Worm (Caenorhabditis elegans): Measurements from ENCODE around the gene kqt-3.

kqt-3 gene

DNA sequence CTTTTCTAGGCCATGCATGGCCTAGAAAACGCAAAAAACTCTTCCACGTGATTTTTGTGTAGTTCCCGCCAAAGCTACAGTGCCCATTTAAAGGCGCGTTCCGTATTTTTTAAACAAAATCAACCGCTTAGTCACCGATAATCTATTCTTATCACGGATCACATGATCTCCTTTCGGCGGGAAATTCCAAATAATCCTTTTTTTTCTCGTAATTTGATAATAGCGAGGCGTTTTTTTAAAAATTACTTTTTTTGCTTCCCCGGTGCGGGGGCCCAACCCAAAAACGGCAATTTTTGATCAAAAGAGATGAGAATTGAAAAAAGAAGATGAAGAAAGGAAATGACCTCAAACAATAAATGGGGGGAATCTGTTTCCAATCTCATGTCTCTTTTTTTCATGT, 54.9 kb downstream of the kqt-3 start:
- TF ChIP-seq lsy-2 (tag; optimal IDR thresholded peaks at IDR 0.05) (no peak), unc-39 (tag; optimal IDR thresholded peaks at IDR 0.05) (no peak)

- TF ChIP-seq hlh-1 (tag; optimal IDR thresholded peaks at IDR 0.05) = no peak
Observed at ce11 chrII:13752016-13752415, 55.9 kb downstream of the kqt-3 start, which contains the start of gene arrd-14. Gene arrd-14, plus strand, starts transcription at chrII:13752316.

- TF ChIP-seq nhr-12 (tag; optimal IDR thresholded peaks at IDR 0.05) = no peak
- TF ChIP-seq sem-2 (GFP tag; optimal IDR thresholded peaks at IDR 0.05) = no peak
- no peak for TF ChIP-seq ces-1 (GFP tag; optimal IDR thresholded peaks at IDR 0.05)
- TF ChIP-seq ceh-83 (GFP tag; optimal IDR thresholded peaks at IDR 0.05) = no peak
- no peak for TF ChIP-seq nhr-2 (tag; optimal IDR thresholded peaks at IDR 0.05)
- TF ChIP-seq lin-32 (GFP tag; optimal IDR thresholded peaks at IDR 0.05) = no peak
- no peak for TF ChIP-seq mab-5 (tag; optimal IDR thresholded peaks at IDR 0.05)
- no peak for TF ChIP-seq drap-1 (GFP tag; optimal IDR thresholded peaks at IDR 0.05)
- TF ChIP-seq zip-8 (tag; optimal IDR thresholded peaks at IDR 0.05) = no peak
- TF ChIP-seq mep-1 (tag; optimal IDR thresholded peaks at IDR 0.05) = no peak
- no peak for TF ChIP-seq ztf-11 (tag; optimal IDR thresholded peaks at IDR 0.05)
- no peak for TF ChIP-seq tbx-8 (GFP tag; optimal IDR thresholded peaks at IDR 0.05)
- no peak for TF ChIP-seq mls-2 (tag; optimal IDR thresholded peaks at IDR 0.05)
- no peak for TF ChIP-seq elt-3 (tag; optimal IDR thresholded peaks at IDR 0.05)
- TF ChIP-seq ceh-43 (GFP tag; optimal IDR thresholded peaks at IDR 0.05) = no peak
- TF ChIP-seq bed-3 (GFP tag; optimal IDR thresholded peaks at IDR 0.05) = no peak
- TF ChIP-seq nhr-28 (tag; optimal IDR thresholded peaks at IDR 0.05) = no peak
- TF ChIP-seq nhr-76 (tag; optimal IDR thresholded peaks at IDR 0.05) = no peak
- TF ChIP-seq ham-2 (GFP tag; optimal IDR thresholded peaks at IDR 0.05) = no peak
- no peak for TF ChIP-seq unc-62 (GFP tag; optimal IDR thresholded peaks at IDR 0.05)
Observed at ce11 chrII:13756232-13756631, 60.1 kb downstream of the kqt-3 start.

DNA sequence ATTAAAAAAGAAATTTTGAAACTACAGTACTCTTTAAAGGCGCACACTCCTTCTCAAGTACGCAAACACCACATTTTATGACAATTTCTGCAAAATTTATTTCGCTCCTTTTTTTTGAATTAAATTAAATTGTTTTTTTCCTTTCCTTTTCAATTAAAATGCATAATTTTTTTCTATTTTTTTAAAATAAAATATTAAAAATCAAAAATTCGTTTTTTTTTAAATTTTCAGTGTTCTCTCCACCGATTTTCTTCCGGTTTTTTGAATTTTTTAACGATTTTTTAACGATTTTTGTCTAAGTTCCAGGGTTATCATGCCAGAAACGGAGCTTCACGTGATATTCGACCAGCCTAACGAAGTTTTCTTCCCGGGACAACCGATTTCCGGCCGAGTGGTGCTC, 62.0 kb downstream of the kqt-3 start, which contains the start of gene arrd-13:
TSS of gene arrd-13 (plus strand) at position 301 of the 400 bp plus-strand sequence.
- TF ChIP-seq nhr-12 (tag; optimal IDR thresholded peaks at IDR 0.05) (no peak), elt-3 (tag; optimal IDR thresholded peaks at IDR 0.05) (no peak), sptf-1 (tag; optimal IDR thresholded peaks at IDR 0.05) (no peak), ceh-83 (GFP tag; optimal IDR thresholded peaks at IDR 0.05) (no peak), mep-1 (tag; optimal IDR thresholded peaks at IDR 0.05) (no peak), ceh-43 (GFP tag; optimal IDR thresholded peaks at IDR 0.05) (no peak), hlh-1 (tag; optimal IDR thresholded peaks at IDR 0.05) (no peak), nhr-76 (tag; optimal IDR thresholded peaks at IDR 0.05) (no peak), snpc-4 (tag; optimal IDR thresholded peaks at IDR 0.05) (no peak), bed-3 (GFP tag; optimal IDR thresholded peaks at IDR 0.05) (no peak), lin-32 (GFP tag; optimal IDR thresholded peaks at IDR 0.05) (no peak), unc-120 (tag; optimal IDR thresholded peaks at IDR 0.05; ENCODE audit: poor library complexity, severe bottlenecking) (no peak), pha-4 (tag; optimal IDR thresholded peaks at IDR 0.05) (no peak)
